Worm (Caenorhabditis elegans): ENCODE data around the gene timm-17B.1.

The timm-17B.1 gene

DNA sequence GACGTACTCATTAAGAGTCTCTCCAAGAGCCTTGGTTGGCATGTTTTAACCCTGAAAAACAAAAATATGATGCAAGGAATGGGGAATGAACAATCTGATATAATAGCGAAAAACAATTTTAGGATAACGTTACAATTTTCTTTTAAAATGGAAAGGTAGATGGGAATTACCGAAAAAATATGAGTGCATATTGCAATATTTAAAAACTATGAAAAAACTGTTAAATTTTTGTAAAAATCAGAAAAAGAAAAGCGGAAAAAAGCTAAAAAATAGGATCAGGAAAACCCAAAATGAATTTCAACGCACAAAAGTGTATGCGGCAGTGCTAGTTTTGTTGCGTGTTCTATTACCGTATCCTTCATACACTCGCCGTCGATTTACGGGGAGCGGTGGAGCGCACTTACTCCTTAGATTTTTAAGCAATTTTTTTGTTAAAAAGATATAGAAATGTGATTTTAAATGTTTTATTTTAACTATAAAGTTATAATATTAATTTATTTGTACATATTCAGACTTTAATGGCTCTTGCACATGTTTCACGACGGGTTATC, 4.5 kb upstream of the timm-17B.1 start, which contains the start of the genes rpl-20 and Y17G9B.5:
TSS of gene rpl-20 (minus strand) at position 51 of the 551 bp plus-strand sequence.
TSS of gene Y17G9B.5 (plus strand) at position 513 of the 551 bp plus-strand sequence.
- TF ChIP-seq sptf-1 (tag; optimal IDR thresholded peaks at IDR 0.05): peak; percentile 97
- no peak for TF ChIP-seq nhr-12 (tag; optimal IDR thresholded peaks at IDR 0.05)
- no peak for TF ChIP-seq snpc-4 (tag; optimal IDR thresholded peaks at IDR 0.05)
- TF ChIP-seq nhr-237 (tag; optimal IDR thresholded peaks at IDR 0.05): peak; percentile 99
- TF ChIP-seq nhr-2 (tag; optimal IDR thresholded peaks at IDR 0.05): peak; percentile 61
- TF ChIP-seq nhr-28 (tag; optimal IDR thresholded peaks at IDR 0.05): peak; percentile 86
- peak; percentile 100 for TF ChIP-seq lsy-2 (tag; optimal IDR thresholded peaks at IDR 0.05)
- peak; percentile 92 for TF ChIP-seq ham-2 (GFP tag; optimal IDR thresholded peaks at IDR 0.05)
- TF ChIP-seq drap-1 (GFP tag; optimal IDR thresholded peaks at IDR 0.05): peak; percentile 93
- TF ChIP-seq M03D4.4 (tag; optimal IDR thresholded peaks at IDR 0.05): peak; percentile 94
- TF ChIP-seq ceh-39 (tag; optimal IDR thresholded peaks at IDR 0.05): peak; percentile 100
- peak; percentile 67 for TF ChIP-seq elt-1 (tag; optimal IDR thresholded peaks at IDR 0.05; ENCODE audit: borderline replicate concordance, insufficient read depth)
- peak; percentile 73 for TF ChIP-seq hlh-1 (tag; optimal IDR thresholded peaks at IDR 0.05)
- peak; percentile 78 for TF ChIP-seq lin-32 (GFP tag; optimal IDR thresholded peaks at IDR 0.05)
- TF ChIP-seq tbx-8 (GFP tag; optimal IDR thresholded peaks at IDR 0.05): peak; percentile 89
- peak; percentile 100 for TF ChIP-seq pha-4 (tag; optimal IDR thresholded peaks at IDR 0.05)
- peak; percentile 87 for TF ChIP-seq ceh-83 (GFP tag; optimal IDR thresholded peaks at IDR 0.05)
- peak; percentile 95 for TF ChIP-seq cnd-1 (tag; optimal IDR thresholded peaks at IDR 0.05)
- peak; percentile 100 for TF ChIP-seq mep-1 (tag; optimal IDR thresholded peaks at IDR 0.05)
- peak; percentile 88 for TF ChIP-seq elt-3 (tag; optimal IDR thresholded peaks at IDR 0.05)
- TF ChIP-seq zip-8 (tag; optimal IDR thresholded peaks at IDR 0.05): no peak
- no peak for TF ChIP-seq flh-1 (GFP tag; optimal IDR thresholded peaks at IDR 0.05)
- TF ChIP-seq unc-62 (GFP tag; optimal IDR thresholded peaks at IDR 0.05): peak; percentile 87
- peak; percentile 33 for TF ChIP-seq blmp-1 (tag; optimal IDR thresholded peaks at IDR 0.05)
- TF ChIP-seq ceh-43 (GFP tag; optimal IDR thresholded peaks at IDR 0.05): peak; percentile 88
- TF ChIP-seq sem-2 (GFP tag; optimal IDR thresholded peaks at IDR 0.05): peak; percentile 54
- TF ChIP-seq bed-3 (GFP tag; optimal IDR thresholded peaks at IDR 0.05): peak; percentile 66
- peak; percentile 86 for TF ChIP-seq unc-120 (tag; optimal IDR thresholded peaks at IDR 0.05; ENCODE audit: poor library complexity, severe bottlenecking)
- TF ChIP-seq ces-1 (GFP tag; optimal IDR thresholded peaks at IDR 0.05): peak; percentile 96
- TF ChIP-seq ztf-11 (tag; optimal IDR thresholded peaks at IDR 0.05): peak; percentile 84
- peak; percentile 13 for TF ChIP-seq nhr-76 (tag; optimal IDR thresholded peaks at IDR 0.05)
- peak; percentile 91 for TF ChIP-seq mls-2 (tag; optimal IDR thresholded peaks at IDR 0.05)
- no peak for TF ChIP-seq unc-39 (tag; optimal IDR thresholded peaks at IDR 0.05)
- peak; percentile 100 for TF ChIP-seq lin-13 (tag; optimal IDR thresholded peaks at IDR 0.05)
- peak; percentile 89 for TF ChIP-seq mab-5 (tag; optimal IDR thresholded peaks at IDR 0.05)

- no peak for TF ChIP-seq cnd-1 (tag; optimal IDR thresholded peaks at IDR 0.05)
- no peak for TF ChIP-seq ces-1 (GFP tag; optimal IDR thresholded peaks at IDR 0.05)
- no peak for TF ChIP-seq elt-3 (tag; optimal IDR thresholded peaks at IDR 0.05)
- no peak for TF ChIP-seq ceh-83 (GFP tag; optimal IDR thresholded peaks at IDR 0.05)
- no peak for TF ChIP-seq unc-39 (tag; optimal IDR thresholded peaks at IDR 0.05)
Observed at ce11 chrIV:4749155-4749554, 3.9 kb upstream of the timm-17B.1 start.

DNA sequence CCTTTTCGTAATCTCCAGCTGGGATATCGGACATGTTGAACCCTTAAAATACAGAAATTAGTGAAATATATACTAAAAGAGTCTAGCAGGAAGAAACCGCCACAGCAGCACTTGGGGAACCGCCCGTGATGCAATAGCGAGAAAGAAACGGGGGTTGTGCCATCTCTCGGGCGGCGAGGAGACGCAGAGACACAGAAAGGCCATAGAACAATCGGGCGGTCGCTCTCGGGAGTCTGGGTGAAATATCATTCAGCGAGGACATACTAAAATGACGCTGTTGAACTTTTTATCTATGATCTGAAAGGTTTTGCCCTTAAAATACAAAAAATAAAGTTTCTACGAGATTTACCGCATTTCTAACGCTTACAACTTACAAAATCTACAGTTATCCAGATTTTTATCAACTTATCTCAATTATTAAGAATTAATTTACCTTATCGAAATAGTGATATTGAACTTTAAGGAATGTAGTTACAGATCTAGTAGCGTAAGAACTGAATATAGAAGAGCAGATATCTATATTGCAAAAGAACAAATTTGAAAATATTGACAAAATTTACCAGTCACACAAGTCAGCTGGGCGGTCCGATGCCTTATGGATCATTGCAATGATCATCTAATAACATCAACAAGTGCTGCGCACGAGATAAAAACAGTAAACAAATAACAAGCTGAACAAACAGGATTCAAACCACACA, 3.3 kb upstream of the timm-17B.1 start, which contains the start of gene cyc-2.1:
TSS of gene cyc-2.1 (minus strand) at position 605 of the 698 bp plus-strand sequence.
- TF ChIP-seq nhr-237 (tag; optimal IDR thresholded peaks at IDR 0.05) (peak; percentile 6), unc-120 (tag; optimal IDR thresholded peaks at IDR 0.05; ENCODE audit: poor library complexity, severe bottlenecking) (no peak), unc-62 (GFP tag; optimal IDR thresholded peaks at IDR 0.05) (no peak), sem-2 (GFP tag; optimal IDR thresholded peaks at IDR 0.05) (no peak), zip-8 (tag; optimal IDR thresholded peaks at IDR 0.05) (peak; percentile 30), mab-5 (tag; optimal IDR thresholded peaks at IDR 0.05) (no peak), nhr-76 (tag; optimal IDR thresholded peaks at IDR 0.05) (no peak), nhr-12 (tag; optimal IDR thresholded peaks at IDR 0.05) (no peak), mep-1 (tag; optimal IDR thresholded peaks at IDR 0.05) (peak; percentile 55), M03D4.4 (tag; optimal IDR thresholded peaks at IDR 0.05) (peak; percentile 31), snpc-4 (tag; optimal IDR thresholded peaks at IDR 0.05) (no peak), ces-1 (GFP tag; optimal IDR thresholded peaks at IDR 0.05) (peak; percentile 22), bed-3 (GFP tag; optimal IDR thresholded peaks at IDR 0.05) (no peak), ceh-39 (tag; optimal IDR thresholded peaks at IDR 0.05) (no peak), flh-1 (GFP tag; optimal IDR thresholded peaks at IDR 0.05) (peak; percentile 4), sptf-1 (tag; optimal IDR thresholded peaks at IDR 0.05) (peak; percentile 58), lin-32 (GFP tag; optimal IDR thresholded peaks at IDR 0.05) (no peak), cnd-1 (tag; optimal IDR thresholded peaks at IDR 0.05) (no peak), lsy-2 (tag; optimal IDR thresholded peaks at IDR 0.05) (peak; percentile 76), drap-1 (GFP tag; optimal IDR thresholded peaks at IDR 0.05) (peak; percentile 33), blmp-1 (tag; optimal IDR thresholded peaks at IDR 0.05) (no peak), pha-4 (tag; optimal IDR thresholded peaks at IDR 0.05) (peak; percentile 22)
